Worm (Caenorhabditis elegans) whole organism, L4/young adult: Measurements from ENCODE around the gene T20D4.11.
"Not testable (repeated sequence)": the region's sequence is repeated elsewhere in the genome, so short reads cannot be mapped to it uniquely, and the experiment has no call there.

Experiments
- W03F9.2 ChIP-seq: fragments of 150-350 bp; optimal IDR thresholded peaks from 2 replicates; lab custom pipeline; 2014; ENCODE audit warnings: missing biosample characterization, missing genetic modification characterization
- dao-5 ChIP-seq: sonication (generic microtip); optimal IDR thresholded peaks from 2 replicates; lab custom pipeline; 2016; ENCODE audit warnings: missing genotype, missing genetic modification characterization, moderate library complexity, missing compliant biosample characterization
- him-1 ChIP-seq: sonication (generic microtip); optimal IDR thresholded peaks from 2 replicates; lab custom pipeline; 2016; ENCODE audit warnings: missing genotype, missing genetic modification reagents, missing genetic modification characterization, missing compliant biosample characterization

The T20D4.11 gene

ce11 chrV:3394065-3394464 lies 4.4 kb upstream of the T20D4.11 start:
- TF ChIP-seq dao-5 (tag; lab: Kevin White, UChicago) = no peak

ce11 chrV:3394694-3395240 lies 3.7 kb upstream of the T20D4.11 start, which contains the start of gene T20D4.15:
TSS of gene T20D4.15 (minus strand) at chrV:3394744.
- TF ChIP-seq dao-5 (tag; lab: Kevin White, UChicago) (no peak), W03F9.2 (tag; lab: Kevin White, UChicago) (no peak), him-1 (tag; lab: Kevin White, UChicago) (no peak)

- not testable (repeated sequence) for TF ChIP-seq W03F9.2, him-1, dao-5 (tag; lab: Kevin White, UChicago)
Measured at ce11 chrV:3396765-3397164, 1.7 kb upstream of the T20D4.11 start, which contains the start of gene T20D4.12. TSS of gene T20D4.12 (plus strand) at chrV:3397065.

- not testable (repeated sequence) for TF ChIP-seq him-1, W03F9.2, dao-5 (tag; lab: Kevin White, UChicago)
Measured at ce11 chrV:3399952-3400351, 1.5 kb downstream of the T20D4.11 start, which contains the start of gene T20D4.10. TSS of gene T20D4.10 (plus strand) at chrV:3400252.

- no peak for TF ChIP-seq W03F9.2 (tag; lab: Kevin White, UChicago)
- no peak for TF ChIP-seq him-1 (tag; lab: Kevin White, UChicago)
- no peak for TF ChIP-seq dao-5 (tag; lab: Kevin White, UChicago)
Measured at ce11 chrV:3408602-3409001, 10.1 kb downstream of the T20D4.11 start, which contains the start of gene T20D4.7. TSS of gene T20D4.7 (plus strand) at chrV:3408902.

ce11 chrV:3409498-3409897 lies 11.0 kb downstream of the T20D4.11 start:
- no peak for TF ChIP-seq him-1 (tag; lab: Kevin White, UChicago)
- no peak for TF ChIP-seq dao-5 (tag; lab: Kevin White, UChicago)
- TF ChIP-seq W03F9.2 (tag; lab: Kevin White, UChicago) = no peak

ce11 chrV:3410098-3410570 lies 11.6 kb downstream of the T20D4.11 start, which contains the start of gene arrd-22:
TSS of gene arrd-22 (plus strand) at chrV:3410520.
- TF ChIP-seq him-1 (tag; lab: Kevin White, UChicago) (no peak), W03F9.2 (tag; lab: Kevin White, UChicago) (no peak), dao-5 (tag; lab: Kevin White, UChicago) (no peak)

- TF ChIP-seq W03F9.2 (tag; lab: Kevin White, UChicago) (no peak), him-1 (tag; lab: Kevin White, UChicago) (no peak), dao-5 (tag; lab: Kevin White, UChicago) (no peak)
Measured at ce11 chrV:3413010-3413409, 14.5 kb downstream of the T20D4.11 start, which contains the start of gene txt-11. TSS of gene txt-11 (plus strand) at chrV:3413310.

- no peak for TF ChIP-seq dao-5 (tag; lab: Kevin White, UChicago)
- TF ChIP-seq W03F9.2 (tag; lab: Kevin White, UChicago) = no peak
- TF ChIP-seq him-1 (tag; lab: Kevin White, UChicago) = no peak
Measured at ce11 chrV:3417928-3418327, 19.4 kb downstream of the T20D4.11 start, which contains the start of gene T20D4.3. TSS of gene T20D4.3 (plus strand) at chrV:3418228.

ce11 chrV:3424341-3424740 lies 25.9 kb downstream of the T20D4.11 start, which contains the start of gene srab-21:
TSS of gene srab-21 (minus strand) at chrV:3424441.
- TF ChIP-seq him-1 (tag; lab: Kevin White, UChicago) = no peak
- no peak for TF ChIP-seq W03F9.2 (tag; lab: Kevin White, UChicago)
- TF ChIP-seq dao-5 (tag; lab: Kevin White, UChicago) = no peak

- no peak for TF ChIP-seq dao-5 (tag; lab: Kevin White, UChicago)
- no peak for TF ChIP-seq W03F9.2 (tag; lab: Kevin White, UChicago)
- no peak for TF ChIP-seq him-1 (tag; lab: Kevin White, UChicago)
Measured at ce11 chrV:3426076-3426475, 27.6 kb downstream of the T20D4.11 start, which contains the start of gene srab-22. TSS of gene srab-22 (plus strand) at chrV:3426376.

- no peak for TF ChIP-seq him-1 (tag; lab: Kevin White, UChicago)
- TF ChIP-seq W03F9.2 (tag; lab: Kevin White, UChicago) = no peak
Measured at ce11 chrV:3428697-3429096, 30.2 kb downstream of the T20D4.11 start, which contains the start of gene srab-20. TSS of gene srab-20 (plus strand) at chrV:3428997.

- TF ChIP-seq W03F9.2 (tag; lab: Kevin White, UChicago) (no peak), dao-5 (tag; lab: Kevin White, UChicago) (no peak), him-1 (tag; lab: Kevin White, UChicago) (no peak)
Measured at ce11 chrV:3431535-3431990, 33.1 kb downstream of the T20D4.11 start, which contains the start of the genes T20D4.19 and srj-9. TSS of gene T20D4.19 (minus strand) at chrV:3431635. TSS of gene srj-9 (plus strand) at chrV:3431940.
